Worm (Caenorhabditis elegans): ENCODE measurements around the gene C03A3.9.

DNA sequence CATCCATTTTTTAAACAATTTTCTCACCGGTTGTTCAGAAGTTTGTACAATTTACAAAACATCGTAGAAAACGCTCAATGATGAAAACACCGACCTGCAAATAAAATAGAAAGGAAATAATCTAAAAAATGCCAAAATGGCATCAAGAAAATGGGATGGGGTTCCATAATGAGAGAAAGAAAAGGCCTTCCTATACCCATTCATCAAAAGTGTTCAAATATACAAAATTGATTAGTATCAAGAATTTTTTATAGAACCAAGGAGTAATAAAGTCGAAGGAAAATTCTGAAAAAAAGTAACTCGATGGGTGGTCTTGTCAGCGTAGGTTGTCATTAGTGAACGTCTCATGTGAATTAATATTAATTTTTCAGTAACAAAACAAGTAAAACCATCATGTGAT, 40.2 kb upstream of the C03A3.9 start, which contains the start of gene C34F6.12:
- TF ChIP-seq ama-1 (optimal IDR thresholded peaks at IDR 0.05) (no peak), elt-1 (tag; optimal IDR thresholded peaks at IDR 0.05) (no peak), mdl-1 (tag; optimal IDR thresholded peaks at IDR 0.05) (no peak), lin-11 (tag; optimal IDR thresholded peaks at IDR 0.05) (no peak), ztf-11 (tag; optimal IDR thresholded peaks at IDR 0.05) (no peak), elt-3 (tag; optimal IDR thresholded peaks at IDR 0.05) (no peak), ceh-82 (tag; optimal IDR thresholded peaks at IDR 0.05) (no peak), zag-1 (tag; optimal IDR thresholded peaks at IDR 0.05) (no peak), nhr-237 (tag; optimal IDR thresholded peaks at IDR 0.05) (no peak), unc-62 (GFP tag; optimal IDR thresholded peaks at IDR 0.05) (no peak)

Data from whole organism, L2 larva.